Worm (Caenorhabditis elegans): ENCODE measurements around the gene R07G3.7.

ce11 chrII:7618212-7618611 is 4.7 kb upstream of the R07G3.7 start:
- no peak for TF ChIP-seq ahr-1 (tag; optimal IDR thresholded peaks at IDR 0.05)
- no peak for TF ChIP-seq pha-2 (tag; optimal IDR thresholded peaks at IDR 0.05)
- TF ChIP-seq hlh-15 (tag; optimal IDR thresholded peaks at IDR 0.05): no peak
- no peak for TF ChIP-seq tbx-7 (tag; optimal IDR thresholded peaks at IDR 0.05)
